Worm (Caenorhabditis elegans): ENCODE results near the gene emb-4.

emb-4 gene

ce11 chrV:18826445-18826844, 68.3 kb downstream of the emb-4 start (continued):
- TF ChIP-seq unc-39 (tag; optimal IDR thresholded peaks at IDR 0.05) (no peak), nhr-111 (GFP tag; optimal IDR thresholded peaks at IDR 0.05) (no peak)

DNA sequence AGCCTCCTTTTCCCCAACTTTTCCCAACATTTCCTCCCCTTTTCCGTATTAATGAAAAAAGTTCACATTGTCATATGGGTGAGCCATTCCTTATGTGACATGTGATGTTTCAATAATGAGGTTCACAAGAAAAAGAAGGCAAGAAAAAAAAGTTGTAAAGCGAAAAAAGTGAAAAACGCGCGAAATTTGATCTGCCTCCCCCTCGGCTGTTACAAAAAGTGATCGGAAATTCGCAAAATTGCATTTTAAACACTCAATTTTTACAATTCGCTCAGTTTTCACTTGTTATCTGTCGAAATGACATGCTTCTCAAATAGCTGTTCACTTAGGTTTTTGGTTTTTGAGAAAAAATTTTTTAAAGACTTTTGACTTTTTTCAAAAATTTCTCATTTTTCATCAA, 73.2 kb downstream of the emb-4 start:
- TF ChIP-seq fkh-10 (GFP tag; optimal IDR thresholded peaks at IDR 0.05): peak; percentile 86
- TF ChIP-seq zag-1 (tag; optimal IDR thresholded peaks at IDR 0.05): no peak

- TF ChIP-seq nhr-102 (tag; optimal IDR thresholded peaks at IDR 0.05) (no peak), lir-3 (tag; optimal IDR thresholded peaks at IDR 0.05) (no peak), nhr-28 (tag; optimal IDR thresholded peaks at IDR 0.05) (no peak), egl-43 (GFP tag; IDR thresholded peaks at IDR 0.05) (no peak), aha-1 (tag) (peak; percentile 92), hlh-30 (tag; optimal IDR thresholded peaks at IDR 0.05; ENCODE audit: insufficient read depth) (no peak), Y75B8A.6 (GFP tag; IDR thresholded peaks at IDR 0.05) (no peak)
Observed at ce11 chrV:18819643-18820042, 75.1 kb downstream of the emb-4 start, which contains the start of gene ncs-5. Gene ncs-5, plus strand, starts transcription at chrV:18819766.

- no peak for TF ChIP-seq nhr-102 (tag; optimal IDR thresholded peaks at IDR 0.05)
- TF ChIP-seq dmd-8 (GFP tag; IDR thresholded peaks at IDR 0.05): no peak
- TF ChIP-seq ZK546.5 (tag; optimal IDR thresholded peaks at IDR 0.05): no peak
- TF ChIP-seq ceh-32 (tag; optimal IDR thresholded peaks at IDR 0.05; ENCODE audit: poor library complexity): no peak
- no peak for TF ChIP-seq nhr-76 (tag; optimal IDR thresholded peaks at IDR 0.05)
- no peak for TF ChIP-seq snpc-1.2 (GFP tag; IDR thresholded peaks at IDR 0.05)
- TF ChIP-seq lir-3 (tag; optimal IDR thresholded peaks at IDR 0.05): no peak
Observed at ce11 chrV:18811360-18811759, 83.4 kb downstream of the emb-4 start, which contains the start of gene C54E10.7. Gene C54E10.7, plus strand, starts transcription at chrV:18811660.

DNA sequence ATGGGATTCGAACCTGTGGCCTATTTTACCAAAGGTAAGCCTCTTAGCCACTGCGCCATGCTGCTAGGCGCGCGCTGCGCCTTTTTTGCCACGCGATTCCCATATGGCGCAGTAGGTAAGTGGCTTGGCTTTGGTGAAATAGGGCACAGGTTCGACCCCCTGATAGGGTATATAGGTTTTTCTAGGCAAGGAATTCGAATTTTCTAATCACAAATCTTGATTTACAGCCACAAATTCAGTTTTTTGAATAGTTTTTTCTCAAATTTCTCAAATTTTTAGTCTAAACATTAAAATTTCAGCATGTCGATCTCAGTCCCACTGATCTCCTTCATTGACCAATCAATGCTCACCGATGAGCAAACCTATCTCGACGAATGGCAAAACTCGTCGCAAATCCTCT, 84.1 kb downstream of the emb-4 start, which contains the start of gene C54E10.3:
Gene C54E10.3 (plus strand): TSS at position 301 of the 400 bp plus-strand sequence.
- TF ChIP-seq nhr-41 (GFP tag; IDR thresholded peaks at IDR 0.05) (no peak), egl-27 (tag; optimal IDR thresholded peaks at IDR 0.05) (no peak), mdl-1 (tag; optimal IDR thresholded peaks at IDR 0.05) (no peak), php-3 (GFP tag; IDR thresholded peaks at IDR 0.05) (no peak), madf-5 (GFP tag; IDR thresholded peaks at IDR 0.05) (no peak), gei-8 (GFP tag; optimal IDR thresholded peaks at IDR 0.05) (no peak), lin-13 (GFP tag; optimal IDR thresholded peaks at IDR 0.05) (no peak), snpc-1.2 (GFP tag; IDR thresholded peaks at IDR 0.05) (no peak), jun-1 (tag; optimal IDR thresholded peaks at IDR 0.05) (no peak), ceh-62 (tag; optimal IDR thresholded peaks at IDR 0.05) (no peak), D1046.2 (GFP tag; IDR thresholded peaks at IDR 0.05) (no peak), zip-11 (GFP tag; IDR thresholded peaks at IDR 0.05) (no peak), Y105C5A.15 (GFP tag; IDR thresholded peaks at IDR 0.05) (no peak), unc-62 (GFP tag; optimal IDR thresholded peaks at IDR 0.05 in 1 of 2) (no peak), unc-62 (tag; optimal IDR thresholded peaks at IDR 0.05) (no peak), hlh-11 (tag; optimal IDR thresholded peaks at IDR 0.05) (no peak), zfp-2 (tag; optimal IDR thresholded peaks at IDR 0.05) (no peak), set-16 (GFP tag; IDR thresholded peaks at IDR 0.05) (no peak), ztf-11 (tag; optimal IDR thresholded peaks at IDR 0.05) (no peak), lin-29 (GFP tag; IDR thresholded peaks at IDR 0.05) (no peak), ceh-82 (tag; optimal IDR thresholded peaks at IDR 0.05) (no peak)
